Worm (Caenorhabditis elegans): Measurements from ENCODE around the gene F53A9.1.
"Not testable (repeated sequence)": the region's sequence is repeated elsewhere in the genome, so short reads cannot be mapped to it uniquely, and the experiment has no call there.

F53A9.1 gene

DNA sequence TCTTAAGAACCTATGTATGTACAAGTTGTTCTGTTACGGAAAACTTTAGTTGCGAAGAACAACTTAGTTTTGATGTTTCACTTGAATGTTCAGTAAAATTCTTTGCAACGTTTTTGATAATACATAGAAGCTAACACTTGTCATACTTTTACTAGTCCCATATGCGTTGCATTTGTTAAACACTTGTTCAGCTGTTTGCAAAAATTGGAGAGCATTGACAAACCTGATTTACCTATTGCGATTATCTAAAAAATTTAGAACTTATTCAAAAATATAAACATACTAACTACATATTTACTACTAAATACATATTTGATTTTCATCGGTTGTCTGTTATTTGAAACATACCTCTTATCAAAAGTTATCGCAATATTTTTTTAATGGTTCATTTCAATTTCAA, 6.8 kb downstream of the F53A9.1 start:
- TF ChIP-seq ref-1 (GFP tag; conservative IDR thresholded peaks at IDR 0.05): no peak
- TF ChIP-seq flt-1 (GFP tag; IDR thresholded peaks at IDR 0.05): no peak
- no peak for TF ChIP-seq tab-1 (GFP tag; IDR thresholded peaks at IDR 0.05)
- no peak for TF ChIP-seq klf-2 (GFP tag; conservative IDR thresholded peaks at IDR 0.05)
- no peak for TF ChIP-seq cog-1 (tag; optimal IDR thresholded peaks at IDR 0.05)
- no peak for TF ChIP-seq ztf-29 (GFP tag; IDR thresholded peaks at IDR 0.05)
- no peak for TF ChIP-seq ztf-23 (GFP tag; IDR thresholded peaks at IDR 0.05)
- TF ChIP-seq med-1 (GFP tag; optimal IDR thresholded peaks at IDR 0.05; ENCODE audit: insufficient read depth): no peak
- no peak for TF ChIP-seq T22C8.4 (GFP tag; IDR thresholded peaks at IDR 0.05)

DNA sequence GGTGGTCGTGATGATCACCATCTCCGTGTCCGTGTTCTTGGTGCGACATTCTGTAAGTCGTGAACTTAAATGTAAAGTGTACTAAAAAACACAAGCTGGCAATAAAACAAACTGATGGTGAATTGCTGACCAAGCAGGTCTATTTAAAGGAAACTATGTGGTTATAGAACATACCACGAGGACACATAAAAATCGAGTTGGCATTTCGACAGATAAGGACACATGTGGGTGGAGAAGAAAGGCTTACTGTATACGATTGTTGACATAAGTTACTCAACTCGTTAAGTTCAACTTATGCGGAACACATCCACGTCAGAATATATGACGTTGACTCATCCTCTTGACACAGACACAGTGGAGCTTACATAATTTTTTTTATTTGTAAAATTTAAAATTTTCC, 7.5 kb downstream of the F53A9.1 start, which contains the start of gene F53A9.8:
Gene F53A9.8, minus strand, starts transcription at position 49 of the 400 bp plus-strand sequence.
- no peak for TF ChIP-seq klf-2 (GFP tag; conservative IDR thresholded peaks at IDR 0.05)
- TF ChIP-seq T22C8.4 (GFP tag; IDR thresholded peaks at IDR 0.05): no peak
- TF ChIP-seq flt-1 (GFP tag; IDR thresholded peaks at IDR 0.05): no peak
- TF ChIP-seq ref-1 (GFP tag; conservative IDR thresholded peaks at IDR 0.05): no peak
- no peak for TF ChIP-seq ztf-23 (GFP tag; IDR thresholded peaks at IDR 0.05)
- TF ChIP-seq tab-1 (GFP tag; IDR thresholded peaks at IDR 0.05): no peak
- no peak for TF ChIP-seq med-1 (GFP tag; optimal IDR thresholded peaks at IDR 0.05; ENCODE audit: insufficient read depth)
- TF ChIP-seq cog-1 (tag; optimal IDR thresholded peaks at IDR 0.05): no peak
- TF ChIP-seq ztf-29 (GFP tag; IDR thresholded peaks at IDR 0.05): no peak

DNA sequence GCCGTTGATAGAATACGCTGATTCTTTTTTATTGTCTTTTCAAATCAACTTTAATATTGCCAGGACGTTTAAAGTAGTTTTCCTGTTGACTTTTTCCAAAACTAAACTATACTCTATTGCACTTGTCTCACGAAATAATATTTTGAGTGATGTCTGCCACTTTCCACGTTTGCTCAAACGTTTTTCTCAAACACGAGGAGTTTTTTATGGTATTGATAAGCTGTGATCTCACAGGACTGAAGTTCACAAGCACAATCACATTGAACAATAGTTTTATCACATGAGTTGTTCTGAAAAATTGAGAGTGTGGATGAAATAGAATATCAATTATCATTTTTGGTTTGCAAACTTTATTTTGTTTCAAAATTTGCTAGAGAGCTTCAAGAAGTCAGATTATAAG, 8.5 kb downstream of the F53A9.1 start:
- TF ChIP-seq ref-1 (GFP tag; conservative IDR thresholded peaks at IDR 0.05) (no peak), cog-1 (tag; optimal IDR thresholded peaks at IDR 0.05) (no peak), ztf-29 (GFP tag; IDR thresholded peaks at IDR 0.05) (no peak), klf-2 (GFP tag; conservative IDR thresholded peaks at IDR 0.05) (no peak), ztf-23 (GFP tag; IDR thresholded peaks at IDR 0.05) (no peak), med-1 (GFP tag; optimal IDR thresholded peaks at IDR 0.05; ENCODE audit: insufficient read depth) (no peak), T22C8.4 (GFP tag; IDR thresholded peaks at IDR 0.05) (no peak), flt-1 (GFP tag; IDR thresholded peaks at IDR 0.05) (no peak), tab-1 (GFP tag; IDR thresholded peaks at IDR 0.05) (no peak)

DNA sequence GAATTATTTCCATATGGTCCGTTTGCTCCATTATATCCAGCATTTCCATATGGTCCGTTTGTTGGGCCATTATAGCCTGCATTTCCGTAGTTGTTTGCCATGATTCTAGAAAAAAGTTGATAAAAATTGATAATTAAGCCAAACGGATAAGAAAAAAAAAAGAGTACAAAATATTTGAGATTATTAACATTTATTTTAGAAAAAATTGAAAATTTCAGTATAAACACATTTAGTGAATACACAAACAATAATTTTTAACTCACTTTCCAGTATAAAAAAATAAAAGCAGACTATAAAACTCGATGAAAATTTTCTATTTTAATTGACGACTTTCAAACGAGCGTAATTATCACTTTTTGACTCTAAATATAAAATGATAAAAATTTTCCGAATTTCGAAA, 9.3 kb downstream of the F53A9.1 start, which contains the start of gene F53A9.9:
Gene F53A9.9, minus strand, starts transcription at position 101 of the 400 bp plus-strand sequence.
- TF ChIP-seq ztf-29 (GFP tag; IDR thresholded peaks at IDR 0.05) (no peak), T22C8.4 (GFP tag; IDR thresholded peaks at IDR 0.05) (no peak), tab-1 (GFP tag; IDR thresholded peaks at IDR 0.05) (no peak), flt-1 (GFP tag; IDR thresholded peaks at IDR 0.05) (no peak), med-1 (GFP tag; optimal IDR thresholded peaks at IDR 0.05; ENCODE audit: insufficient read depth) (no peak), cog-1 (tag; optimal IDR thresholded peaks at IDR 0.05) (no peak), ztf-23 (GFP tag; IDR thresholded peaks at IDR 0.05) (no peak), ref-1 (GFP tag; conservative IDR thresholded peaks at IDR 0.05) (no peak), klf-2 (GFP tag; conservative IDR thresholded peaks at IDR 0.05) (no peak)

ce11 chrX:8721273-8721672, 9.9 kb downstream of the F53A9.1 start:
- TF ChIP-seq tab-1 (GFP tag; IDR thresholded peaks at IDR 0.05) (no peak), klf-2 (GFP tag; conservative IDR thresholded peaks at IDR 0.05) (no peak), flt-1 (GFP tag; IDR thresholded peaks at IDR 0.05) (no peak), ztf-23 (GFP tag; IDR thresholded peaks at IDR 0.05) (no peak), ref-1 (GFP tag; conservative IDR thresholded peaks at IDR 0.05) (no peak), T22C8.4 (GFP tag; IDR thresholded peaks at IDR 0.05) (no peak), ztf-29 (GFP tag; IDR thresholded peaks at IDR 0.05) (no peak), cog-1 (tag; optimal IDR thresholded peaks at IDR 0.05) (no peak), med-1 (GFP tag; optimal IDR thresholded peaks at IDR 0.05; ENCODE audit: insufficient read depth) (no peak)

DNA sequence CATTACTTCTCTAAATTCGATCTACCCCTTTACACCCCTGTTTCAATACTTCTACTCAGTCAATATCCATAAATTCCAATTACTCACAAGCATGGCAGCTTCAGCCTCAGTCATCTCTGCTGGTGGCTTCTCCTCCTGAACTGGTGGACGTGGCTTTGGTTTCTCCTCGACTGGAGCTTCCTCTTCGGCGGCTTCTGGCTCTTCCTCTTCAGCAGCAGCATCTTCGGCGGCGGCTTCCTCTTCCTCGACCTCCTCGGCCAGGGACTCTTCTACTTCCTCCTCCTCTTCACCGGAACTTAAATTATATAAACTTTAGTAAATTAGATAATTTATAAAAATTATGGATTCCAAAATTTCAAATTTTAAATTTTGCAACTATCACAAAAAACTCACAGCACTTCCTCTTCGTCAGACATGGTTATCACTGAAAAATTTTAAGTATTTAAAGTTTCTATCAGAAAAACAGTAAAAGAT, 11.8 kb downstream of the F53A9.1 start, which contains the start of gene tnt-2:
Gene tnt-2, minus strand, starts transcription at position 424 of the 474 bp plus-strand sequence.
- TF ChIP-seq klf-2 (GFP tag; conservative IDR thresholded peaks at IDR 0.05) (no peak), ref-1 (GFP tag; conservative IDR thresholded peaks at IDR 0.05) (no peak), tab-1 (GFP tag; IDR thresholded peaks at IDR 0.05) (no peak), med-1 (GFP tag; optimal IDR thresholded peaks at IDR 0.05; ENCODE audit: insufficient read depth) (no peak), cog-1 (tag; optimal IDR thresholded peaks at IDR 0.05) (no peak), ztf-29 (GFP tag; IDR thresholded peaks at IDR 0.05) (no peak), T22C8.4 (GFP tag; IDR thresholded peaks at IDR 0.05) (no peak), flt-1 (GFP tag; IDR thresholded peaks at IDR 0.05) (no peak), ztf-23 (GFP tag; IDR thresholded peaks at IDR 0.05) (no peak)

- TF ChIP-seq cog-1 (tag; optimal IDR thresholded peaks at IDR 0.05): peak; percentile 14
- TF ChIP-seq tab-1 (GFP tag; IDR thresholded peaks at IDR 0.05): no peak
- TF ChIP-seq ztf-29 (GFP tag; IDR thresholded peaks at IDR 0.05): no peak
- TF ChIP-seq ztf-23 (GFP tag; IDR thresholded peaks at IDR 0.05): no peak
- TF ChIP-seq ref-1 (GFP tag; conservative IDR thresholded peaks at IDR 0.05): no peak
Observed at ce11 chrX:8723840-8724239, 12.4 kb downstream of the F53A9.1 start.

- TF ChIP-seq flt-1 (GFP tag; IDR thresholded peaks at IDR 0.05) (no peak), cog-1 (tag; optimal IDR thresholded peaks at IDR 0.05) (no peak), tab-1 (GFP tag; IDR thresholded peaks at IDR 0.05) (no peak), ztf-23 (GFP tag; IDR thresholded peaks at IDR 0.05) (no peak), T22C8.4 (GFP tag; IDR thresholded peaks at IDR 0.05) (no peak), ref-1 (GFP tag; conservative IDR thresholded peaks at IDR 0.05) (no peak), med-1 (GFP tag; optimal IDR thresholded peaks at IDR 0.05; ENCODE audit: insufficient read depth) (no peak), ztf-29 (GFP tag; IDR thresholded peaks at IDR 0.05) (no peak), klf-2 (GFP tag; conservative IDR thresholded peaks at IDR 0.05) (no peak)
Observed at ce11 chrX:8727306-8727705, 15.9 kb downstream of the F53A9.1 start, which contains the start of gene EGAP4.1. TSS of gene EGAP4.1 (minus strand) at chrX:8727406.

- TF ChIP-seq klf-2 (GFP tag; conservative IDR thresholded peaks at IDR 0.05); flt-1 (GFP tag; IDR thresholded peaks at IDR 0.05); med-1 (GFP tag; optimal IDR thresholded peaks at IDR 0.05; ENCODE audit: insufficient read depth): not testable (repeated sequence)
Observed at ce11 chrX:8731822-8732221, 20.4 kb downstream of the F53A9.1 start, which contains the start of gene M02D8.6. TSS of gene M02D8.6 (minus strand) at chrX:8731922.
